Worm (Caenorhabditis elegans) whole organism, L4 larva: ENCODE results near the gene K09B11.4.

Experiments
- D1046.2 ChIP-seq: fragments of 200-800 bp; sonication (Bioruptor generic); IDR thresholded peaks from 2 replicates; pipeline ENCODE4 v1.3.6; 2022; ENCODE audit warnings: missing genetic modification characterization, missing compliant biosample characterization
- F37D6.2 ChIP-seq: sonication (generic microtip); optimal IDR thresholded peaks from 2 replicates; lab custom pipeline; 2016; ENCODE audit warnings: mild to moderate bottlenecking, missing genetic modification characterization, missing compliant biosample characterization
- F44E2.7 ChIP-seq: fragments of 200-800 bp; sonication (Bioruptor generic); IDR thresholded peaks from 2 replicates; pipeline ENCODE4 v2.1.2; 2022; ENCODE audit warnings: missing genetic modification characterization, missing compliant biosample characterization
- F49E8.2 ChIP-seq: sonication (generic microtip); optimal IDR thresholded peaks from 2 replicates; lab custom pipeline; 2016; ENCODE audit warnings: missing compliant biosample characterization, mild to moderate bottlenecking, missing genetic modification characterization, borderline replicate concordance
- T20F7.1 ChIP-seq: fragments of 200-800 bp; sonication (Bioruptor generic); optimal IDR thresholded peaks from 2 replicates; lab custom pipeline; 2018; ENCODE audit warnings: mild to moderate bottlenecking, missing genetic modification characterization, missing compliant biosample characterization
- Y5F2A.4 ChIP-seq: fragments of 200-800 bp; sonication (Bioruptor generic); optimal IDR thresholded peaks from 2 replicates; lab custom pipeline; 2018; ENCODE audit warnings: mild to moderate bottlenecking, missing genetic modification characterization, missing compliant biosample characterization
- Y75B8A.6 ChIP-seq: fragments of 200-800 bp; sonication (Bioruptor generic); IDR thresholded peaks from 2 replicates; pipeline ENCODE4 v1.3.6; 2022; ENCODE audit warnings: missing genetic modification reagents, missing genetic modification characterization, missing compliant biosample characterization
- ZK337.2 ChIP-seq: fragments of 200-800 bp; sonication (Bioruptor generic); IDR thresholded peaks from 2 replicates; pipeline ENCODE4 v1.3.6; 2022; ENCODE audit warnings: missing genetic modification reagents, missing genetic modification characterization, missing compliant biosample characterization
- ceh-20 ChIP-seq: fragments of 200-800 bp; sonication (Bioruptor generic); IDR thresholded peaks from 2 replicates; pipeline ENCODE4 v1.3.6; 2022; ENCODE audit warnings: missing genetic modification reagents, missing genetic modification characterization, missing compliant biosample characterization
- ceh-44 ChIP-seq: fragments of 200-800 bp; sonication (Bioruptor generic); IDR thresholded peaks from 2 replicates; pipeline ENCODE4 v1.3.6; 2022; ENCODE audit warnings: missing genetic modification reagents, missing genetic modification characterization, missing compliant biosample characterization
- ceh-82 ChIP-seq: sonication (generic microtip); optimal IDR thresholded peaks from 2 replicates; lab custom pipeline; 2017; ENCODE audit warnings: missing biosample characterization, missing genetic modification characterization
- ces-1 ChIP-seq: fragments of 150-350 bp; sonication (generic microtip); optimal IDR thresholded peaks from 4 replicates; lab custom pipeline; 2014; ENCODE audit warnings: missing biosample characterization, missing genetic modification reagents, missing genetic modification characterization
- daf-12 ChIP-seq: fragments of 150-350 bp; optimal IDR thresholded peaks from 2 replicates; lab custom pipeline; 2014; ENCODE audit warnings: missing biosample characterization, missing genetic modification reagents, missing genetic modification characterization
- daf-8 ChIP-seq: fragments of 200-800 bp; sonication (Bioruptor generic); IDR thresholded peaks from 2 replicates; pipeline ENCODE4 v1.3.6; 2022; ENCODE audit warnings: missing genetic modification characterization, missing compliant biosample characterization
- dve-1 ChIP-seq: sonication (generic microtip); optimal IDR thresholded peaks from 2 replicates; lab custom pipeline; 2017; ENCODE audit warnings: antibody characterized with exemption, mild to moderate bottlenecking, missing genetic modification characterization, missing compliant biosample characterization; ENCODE audit not compliant: insufficient read depth
- egl-43 ChIP-seq: fragments of 200-800 bp; sonication (Bioruptor generic); IDR thresholded peaks from 2 replicates; pipeline ENCODE4 v1.3.6; 2022; ENCODE audit warnings: missing genetic modification reagents, missing genetic modification characterization, missing compliant biosample characterization
- hlh-30 ChIP-seq: sonication (generic microtip); optimal IDR thresholded peaks from 2 replicates; lab custom pipeline; 2017; ENCODE audit warnings: antibody characterized with exemption, mild to moderate bottlenecking, missing genetic modification characterization, missing compliant biosample characterization; ENCODE audit not compliant: insufficient read depth
- hmg-1.1 ChIP-seq: fragments of 200-800 bp; sonication (Bioruptor generic); IDR thresholded peaks from 2 replicates; pipeline ENCODE4 v1.3.6; 2022; ENCODE audit warnings: missing genetic modification reagents, missing genetic modification characterization, missing compliant biosample characterization
- lin-15B ChIP-seq: fragments of 150-350 bp; sonication (generic microtip); optimal IDR thresholded peaks from 3 replicates; lab custom pipeline; 2014; ENCODE audit warnings: missing biosample characterization, missing genetic modification characterization
- lin-38 ChIP-seq: fragments of 200-800 bp; sonication (Bioruptor generic); IDR thresholded peaks from 2 replicates; pipeline ENCODE4 v1.3.6; 2022; ENCODE audit warnings: missing genetic modification reagents, missing genetic modification characterization, missing compliant biosample characterization
- lsy-2 ChIP-seq, 2 experiments: fragments of 150-350 bp in 1 of 2; sonication (generic microtip) in 1 of 2; optimal IDR thresholded peaks; 2 replicates each; lab custom pipeline; 2014 to 2017; ENCODE audit warnings: missing biosample characterization in 2 of 2, missing genetic modification characterization in 2 of 2
- mdl-1 ChIP-seq, 2 experiments: fragments of 150-350 bp in 1 of 2; sonication (generic microtip) in 1 of 2; optimal IDR thresholded peaks; 2 replicates each; lab custom pipeline; 2014 to 2017; ENCODE audit warnings: missing biosample characterization in 2 of 2, missing genetic modification characterization in 2 of 2
- mep-1 ChIP-seq: fragments of 150-350 bp; sonication (generic microtip); optimal IDR thresholded peaks from 3 replicates; lab custom pipeline; 2014; ENCODE audit warnings: missing biosample characterization, missing genetic modification characterization
- mes-2 ChIP-seq: sonication (generic microtip); optimal IDR thresholded peaks from 2 replicates; lab custom pipeline; 2016; ENCODE audit warnings: missing genotype, mild to moderate bottlenecking, missing genetic modification characterization, missing compliant biosample characterization; ENCODE audit not compliant: poor library complexity, severe bottlenecking
- mxl-2 ChIP-seq: fragments of 200-800 bp; sonication (Bioruptor generic); conservative IDR thresholded peaks from 2 replicates; pipeline ENCODE4 v1.3.6; 2022; ENCODE audit warnings: missing genetic modification reagents, missing genetic modification characterization, missing compliant biosample characterization
- mxl-3 ChIP-seq: fragments of 200-800 bp; sonication (Bioruptor generic); optimal IDR thresholded peaks from 2 replicates; lab custom pipeline; 2018; ENCODE audit warnings: mild to moderate bottlenecking, missing genetic modification characterization, missing compliant biosample characterization
- nhr-28 ChIP-seq: fragments of 150-350 bp; optimal IDR thresholded peaks from 2 replicates; lab custom pipeline; 2014; ENCODE audit warnings: missing biosample characterization, missing genetic modification characterization
- nhr-48 ChIP-seq: sonication (generic microtip); optimal IDR thresholded peaks from 2 replicates; lab custom pipeline; 2016; ENCODE audit warnings: mild to moderate bottlenecking, missing genetic modification characterization, missing compliant biosample characterization
- nhr-6 ChIP-seq: fragments of 150-350 bp; optimal IDR thresholded peaks from 2 replicates; lab custom pipeline; 2014; ENCODE audit warnings: missing biosample characterization, missing genetic modification characterization
- nhr-77 ChIP-seq: fragments of 150-350 bp; optimal IDR thresholded peaks from 2 replicates; lab custom pipeline; 2014; ENCODE audit warnings: missing biosample characterization, missing genetic modification characterization
- php-3 ChIP-seq: fragments of 200-800 bp; sonication (Bioruptor generic); IDR thresholded peaks from 2 replicates; pipeline ENCODE4 v1.3.6; 2022; ENCODE audit warnings: missing genetic modification reagents, missing genetic modification characterization, missing compliant biosample characterization
- snpc-1.2 ChIP-seq: fragments of 200-800 bp; sonication (Bioruptor generic); IDR thresholded peaks from 2 replicates; pipeline ENCODE4 v1.3.6; 2022; ENCODE audit warnings: missing genetic modification reagents, missing genetic modification characterization, missing compliant biosample characterization
- tra-1 ChIP-seq: fragments of 200-800 bp; sonication (Bioruptor generic); IDR thresholded peaks from 2 replicates; pipeline ENCODE4 v1.3.6; 2022; ENCODE audit warnings: missing genetic modification reagents, missing genetic modification characterization, missing compliant biosample characterization
- unc-130 ChIP-seq: sonication (generic microtip); optimal IDR thresholded peaks from 2 replicates; lab custom pipeline; 2016; ENCODE audit warnings: missing genetic modification reagents, missing genetic modification characterization, missing compliant biosample characterization
- unc-39 ChIP-seq: sonication (generic microtip); optimal IDR thresholded peaks from 2 replicates; lab custom pipeline; 2017; ENCODE audit warnings: missing biosample characterization, missing genetic modification characterization
- unc-62 ChIP-seq, 3 experiments: fragments of 150-350 bp in 1 of 3; sonication (generic microtip); optimal IDR thresholded peaks in 2 of 3; peaks in 1 of 3; 1 replicate in 1 of 3; 2 replicates in 2 of 3; lab custom pipeline; 2014 to 2017; ENCODE audit warnings: missing biosample characterization in 3 of 3, missing genetic modification characterization in 3 of 3, missing genetic modification reagents in 3 of 3, missing genotype in 1 of 3
- zfp-3 ChIP-seq: fragments of 200-800 bp; sonication (Bioruptor generic); conservative IDR thresholded peaks from 2 replicates; pipeline ENCODE4 v1.3.6; 2022; ENCODE audit warnings: missing genetic modification reagents, missing genetic modification characterization, missing compliant biosample characterization
- ztf-11 ChIP-seq: fragments of 150-350 bp; optimal IDR thresholded peaks from 2 replicates; lab custom pipeline; 2014; ENCODE audit warnings: missing biosample characterization, missing genetic modification characterization

The K09B11.4 gene

ce11 chrIV:13396375-13396774 is 33.0 kb upstream of the K09B11.4 start (continued):
- peak in 1 of 2 experiments; percentile 32 for TF ChIP-seq mdl-1 (tag; optimal IDR thresholded peaks at IDR 0.05; lab: Kevin White, UChicago)
- peak in 1 of 2 experiments; percentile 16 for TF ChIP-seq lsy-2 (tag; optimal IDR thresholded peaks at IDR 0.05; lab: Kevin White, UChicago)
- no peak for TF ChIP-seq ZK337.2 (GFP tag; lab: Robert Waterston, UW)
- peak; percentile 90 for TF ChIP-seq nhr-28
- no peak for TF ChIP-seq ceh-44 (GFP tag; lab: Robert Waterston, UW)
- peak; percentile 64 for TF ChIP-seq hlh-30 (tag; lab: Kevin White, UChicago)
- no peak for TF ChIP-seq T20F7.1
- peak; percentile 52; the same call in 1 of the 2 replicates for TF ChIP-seq php-3 (GFP tag; lab: Robert Waterston, UW)
- TF ChIP-seq ztf-11 (tag; lab: Kevin White, UChicago), result no peak

- TF ChIP-seq F49E8.2, result peak; percentile 9
- TF ChIP-seq lin-38 (GFP tag; lab: Robert Waterston, UW), result peak; percentile 42; the same call in 1 of the 2 replicates
- no peak for TF ChIP-seq nhr-77
Measured at ce11 chrIV:13398728-13399127, 30.6 kb upstream of the K09B11.4 start, which contains the start of gene Y62E10A.13. Y62E10A.13 (minus strand) TSS chrIV:13399053.

ce11 chrIV:13400456-13401364 is 28.6 kb upstream of the K09B11.4 start, which contains the start of the genes memi-2 and cyp-31A5:
memi-2 (minus strand) TSS chrIV:13400506.
cyp-31A5 (plus strand) TSS chrIV:13401289.
- TF ChIP-seq unc-130 (GFP tag; lab: Kevin White, UChicago), result peak; percentile 19
- TF ChIP-seq unc-62 (GFP tag; optimal IDR thresholded peaks at IDR 0.05 in 1 of 2; lab: Kevin White, UChicago), result peak in 1 of 2 experiments; percentile 41
- TF ChIP-seq unc-62 (tag; optimal IDR thresholded peaks at IDR 0.05; lab: Kevin White, UChicago), result no peak
- no peak for TF ChIP-seq Y75B8A.6

ce11 chrIV:13408018-13408417 is 21.3 kb upstream of the K09B11.4 start, which contains the start of gene Y62E10A.19:
Y62E10A.19 (minus strand) TSS chrIV:13408306.
- TF ChIP-seq Y5F2A.4 (GFP tag; lab: Kevin White, UChicago) (no peak), F44E2.7 (GFP tag; lab: Robert Waterston, UW) (no peak), unc-62 (GFP tag; optimal IDR thresholded peaks at IDR 0.05 in 1 of 2; lab: Kevin White, UChicago) (peak in 1 of 2 experiments; percentile 69), unc-62 (tag; optimal IDR thresholded peaks at IDR 0.05; lab: Kevin White, UChicago) (no peak), zfp-3 (GFP tag; lab: Robert Waterston, UW) (no peak), D1046.2 (GFP tag; lab: Robert Waterston, UW) (no peak), hlh-30 (tag; lab: Kevin White, UChicago) (no peak), tra-1 (GFP tag; lab: Robert Waterston, UW) (no peak)

- no peak for TF ChIP-seq nhr-48 (tag; lab: Kevin White, UChicago)
- TF ChIP-seq nhr-6, result no peak
- TF ChIP-seq hmg-1.1, result peak; percentile 47; the same call in 1 of the 2 replicates
- TF ChIP-seq mes-2 (tag; lab: Kevin White, UChicago), result peak; percentile 33
- no peak for TF ChIP-seq ceh-82 (tag; lab: Kevin White, UChicago)
- no peak for TF ChIP-seq ces-1
- peak; percentile 4 for TF ChIP-seq mep-1 (tag; lab: Kevin White, UChicago)
- TF ChIP-seq mxl-2 (GFP tag; lab: Robert Waterston, UW), result no peak
- TF ChIP-seq hlh-30 (tag; lab: Kevin White, UChicago), result peak; percentile 91
- TF ChIP-seq mdl-1 (tag; optimal IDR thresholded peaks at IDR 0.05; lab: Kevin White, UChicago), result peak in 1 of 2 experiments; percentile 13
- no peak for TF ChIP-seq daf-12 (tag; lab: Kevin White, UChicago)
- no peak for TF ChIP-seq F37D6.2 (tag; lab: Kevin White, UChicago)
- no peak for TF ChIP-seq daf-8 (GFP tag; lab: Robert Waterston, UW)
- no peak for TF ChIP-seq ZK337.2 (GFP tag; lab: Robert Waterston, UW)
- TF ChIP-seq dve-1 (tag; lab: Kevin White, UChicago), result peak; percentile 25
- TF ChIP-seq unc-39 (tag; lab: Kevin White, UChicago), result no peak
- TF ChIP-seq ceh-20 (GFP tag; lab: Robert Waterston, UW), result no peak
- TF ChIP-seq lsy-2 (tag; optimal IDR thresholded peaks at IDR 0.05; lab: Kevin White, UChicago), result peak in 1 of 2 experiments; percentile 28
- TF ChIP-seq snpc-1.2 (GFP tag; lab: Robert Waterston, UW), result no peak
- no peak for TF ChIP-seq lin-15B (tag; lab: Kevin White, UChicago)
- no peak for TF ChIP-seq egl-43
- peak; percentile 71 for TF ChIP-seq mxl-3 (GFP tag; lab: Kevin White, UChicago)
Measured at ce11 chrIV:13412845-13413383, 16.4 kb upstream of the K09B11.4 start, which contains the start of gene gcl-1. gcl-1 (minus strand) TSS chrIV:13412895.
